Worm (Caenorhabditis elegans): ENCODE results near the gene T05A12.4.

The T05A12.4 gene

DNA sequence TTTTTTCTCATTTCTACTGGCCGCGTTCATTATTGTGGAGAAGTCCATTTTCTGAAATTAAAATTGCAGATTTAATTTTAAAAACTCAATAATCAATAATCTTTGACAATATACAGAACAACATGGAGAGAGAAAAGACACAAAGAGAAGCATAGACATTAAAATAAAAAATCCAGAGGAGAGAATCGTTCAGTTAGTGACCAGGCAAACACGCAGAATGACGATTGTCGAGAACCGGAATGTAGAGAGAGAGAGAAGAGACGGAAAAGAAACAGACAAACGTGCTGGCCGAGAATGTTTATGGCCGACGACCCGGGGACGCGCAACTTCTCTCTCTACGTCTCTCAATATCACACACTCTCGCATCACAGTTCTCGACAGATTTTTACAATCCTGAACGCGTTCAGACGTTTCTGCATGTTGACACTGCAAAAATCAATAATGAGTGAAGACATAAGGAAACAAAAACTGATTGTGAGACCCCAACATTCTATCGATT is at the start of gene T05A12.4, which contains the start of gene T05A12.3:
T05A12.4 (plus strand) TSS at position 348 of the 499 bp plus-strand sequence.
T05A12.3 (minus strand) TSS at position 51 of the 499 bp plus-strand sequence.
- TF ChIP-seq unc-62 (GFP tag; optimal IDR thresholded peaks at IDR 0.05): no peak

ce11 chrIV:6839091-6839522 is 48.6 kb upstream of the T05A12.4 start:
- no peak for TF ChIP-seq unc-62 (GFP tag; optimal IDR thresholded peaks at IDR 0.05)

DNA sequence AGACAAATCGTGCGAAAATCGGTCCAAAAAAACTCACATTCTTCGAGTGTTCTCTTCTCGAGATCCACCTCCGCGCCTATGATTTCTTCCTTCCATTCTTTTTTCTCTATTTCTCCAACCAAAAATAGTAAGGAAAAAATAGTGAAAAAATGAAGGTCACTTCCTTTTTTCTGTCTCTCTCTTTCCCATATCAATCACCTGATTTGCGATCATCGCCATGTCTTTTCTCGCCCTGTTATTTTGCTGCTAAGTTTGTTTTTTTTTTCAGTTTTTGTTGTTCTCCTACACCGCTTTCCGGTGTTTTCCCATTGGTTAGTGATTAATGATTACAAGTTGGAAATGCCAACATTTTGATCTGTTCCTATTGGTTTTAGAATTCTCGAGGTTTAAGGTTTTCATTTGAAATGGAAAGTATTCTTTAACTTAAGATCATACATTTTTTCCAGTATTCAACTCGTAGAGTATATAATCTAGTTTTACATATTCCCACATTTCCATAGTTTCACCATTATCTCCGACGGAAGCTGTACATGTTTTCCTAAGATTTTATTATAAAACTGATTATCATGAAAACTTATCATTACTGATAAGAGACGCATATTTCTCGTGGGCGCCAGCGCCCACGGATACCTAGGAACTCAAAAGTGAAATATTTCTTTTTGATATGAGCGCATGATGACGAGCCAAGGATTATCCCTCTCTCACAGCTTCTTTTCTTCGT is 46.0 kb upstream of the T05A12.4 start:
- no peak for TF ChIP-seq unc-62 (GFP tag; optimal IDR thresholded peaks at IDR 0.05)

ce11 chrIV:6842470-6843008 is 45.2 kb upstream of the T05A12.4 start, which contains the start of gene lip-1:
lip-1 (plus strand) TSS chrIV:6842958.
- TF ChIP-seq unc-62 (GFP tag; optimal IDR thresholded peaks at IDR 0.05): no peak

DNA sequence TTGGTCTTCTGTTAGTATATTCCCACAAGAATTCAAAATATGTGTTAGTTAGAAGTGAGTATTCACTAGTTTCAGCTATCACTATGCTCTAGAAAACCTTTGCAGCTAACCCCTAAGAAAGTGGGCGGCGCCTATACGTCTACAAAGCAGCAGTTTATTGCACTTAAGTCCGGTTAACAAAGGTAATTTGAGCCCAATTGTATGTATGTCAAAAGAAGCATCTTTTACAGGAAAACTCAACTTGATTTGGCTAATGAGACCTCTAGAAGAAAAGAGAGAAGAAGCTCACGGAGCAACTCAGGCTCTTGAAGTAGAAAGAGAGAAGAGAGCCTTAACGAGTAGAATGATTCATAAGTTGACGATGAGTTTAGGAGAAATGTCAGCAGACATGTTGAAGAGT is 35.0 kb upstream of the T05A12.4 start:
- TF ChIP-seq unc-62 (GFP tag; optimal IDR thresholded peaks at IDR 0.05): no peak

ce11 chrIV:6859270-6859669 is 28.5 kb upstream of the T05A12.4 start, which contains the start of gene R13H7.2:
R13H7.2 (minus strand) TSS chrIV:6859370.
- no peak for TF ChIP-seq unc-62 (GFP tag; optimal IDR thresholded peaks at IDR 0.05)

- TF ChIP-seq unc-62 (GFP tag; optimal IDR thresholded peaks at IDR 0.05): no peak
Observed at ce11 chrIV:6867791-6868190, 20.0 kb upstream of the T05A12.4 start, which contains the start of gene srx-20. srx-20 (plus strand) TSS chrIV:6868091.

ce11 chrIV:6872958-6873357 is 14.8 kb upstream of the T05A12.4 start, which contains the start of gene srx-19:
srx-19 (plus strand) TSS chrIV:6873258.
- no peak for TF ChIP-seq unc-62 (GFP tag; optimal IDR thresholded peaks at IDR 0.05)

DNA sequence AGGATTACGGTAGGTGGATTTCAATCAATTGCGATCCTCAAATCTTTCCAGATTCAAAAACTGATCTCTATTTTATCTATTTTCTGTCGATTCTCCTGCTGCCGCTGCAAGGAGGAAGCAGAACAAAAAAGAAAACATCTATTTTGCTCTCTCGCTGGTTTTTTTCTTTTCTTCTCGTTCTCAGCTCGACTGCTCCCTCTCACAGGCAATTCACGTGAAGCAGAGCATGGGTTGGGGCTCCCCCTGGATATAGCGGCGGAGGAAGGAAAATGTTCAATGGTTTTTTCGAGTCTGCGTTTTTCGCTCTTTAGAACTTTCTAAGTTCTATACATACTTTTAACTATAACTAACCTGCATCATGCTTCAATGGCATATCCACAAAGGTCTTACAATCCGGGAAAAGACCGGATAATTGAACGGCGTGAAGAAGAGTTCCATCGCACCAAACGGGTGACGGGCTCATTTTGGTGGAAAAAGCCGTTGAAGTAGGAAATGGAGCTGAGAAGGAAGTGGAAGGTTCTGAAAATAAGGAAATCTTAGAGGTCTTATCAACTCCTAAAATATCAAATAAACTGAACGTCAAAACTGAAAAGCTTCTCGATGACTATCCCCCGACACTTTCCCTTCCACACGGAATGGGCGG is 8.7 kb upstream of the T05A12.4 start:
- TF ChIP-seq unc-62 (GFP tag; optimal IDR thresholded peaks at IDR 0.05): no peak

DNA sequence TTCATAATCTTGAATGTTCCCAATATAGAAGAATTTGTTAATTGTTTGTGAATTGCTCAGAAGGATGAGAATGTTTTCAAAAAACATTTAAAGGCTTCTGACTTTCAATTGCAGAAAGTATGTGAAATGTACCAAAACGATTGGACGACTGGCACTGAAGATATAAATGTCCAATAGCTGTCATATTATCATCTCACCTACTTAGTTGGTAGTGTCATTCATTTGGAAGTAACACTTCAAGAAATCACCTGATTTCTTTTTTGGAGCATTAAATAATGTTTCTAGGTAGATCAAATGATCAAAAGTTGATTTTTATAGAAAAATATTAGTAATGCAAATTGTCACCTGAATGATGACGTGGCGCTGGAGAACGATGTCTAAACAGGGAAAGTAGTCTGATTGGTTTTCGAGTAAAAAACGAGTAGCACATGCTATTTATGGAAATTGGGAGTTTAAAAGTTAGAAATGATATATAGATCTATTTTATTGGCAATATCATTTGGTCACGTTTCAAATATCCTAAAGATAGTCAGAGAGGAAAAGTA is 8.0 kb upstream of the T05A12.4 start:
- TF ChIP-seq unc-62 (GFP tag; optimal IDR thresholded peaks at IDR 0.05): no peak

DNA sequence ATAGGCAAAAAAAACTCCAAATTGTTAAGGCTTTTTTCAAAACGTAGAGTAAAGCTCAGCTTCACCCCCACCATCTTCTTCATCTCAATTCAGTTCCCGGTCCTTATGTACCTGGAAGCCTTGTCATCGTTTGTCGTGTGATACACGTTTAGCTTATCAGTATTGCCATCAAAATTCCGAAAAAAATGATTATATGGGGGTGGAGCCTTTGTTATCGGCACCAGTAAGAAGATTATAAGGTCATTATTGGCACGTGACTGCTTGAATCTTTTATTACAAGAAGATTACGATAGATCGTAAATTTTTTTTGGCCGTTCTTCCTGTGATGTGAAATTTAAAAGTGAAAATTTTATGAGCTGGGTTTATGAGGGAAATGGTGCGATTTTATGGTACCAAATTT is 7.3 kb upstream of the T05A12.4 start:
- no peak for TF ChIP-seq unc-62 (GFP tag; optimal IDR thresholded peaks at IDR 0.05)

- no peak for TF ChIP-seq unc-62 (GFP tag; optimal IDR thresholded peaks at IDR 0.05)
Observed at ce11 chrIV:6881183-6881582, 6.6 kb upstream of the T05A12.4 start.

ce11 chrIV:6883342-6883741 is 4.4 kb upstream of the T05A12.4 start, which contains the start of gene tre-2:
tre-2 (minus strand) TSS chrIV:6883442.
- no peak for TF ChIP-seq unc-62 (GFP tag; optimal IDR thresholded peaks at IDR 0.05)

- TF ChIP-seq unc-62 (GFP tag; optimal IDR thresholded peaks at IDR 0.05): no peak
Observed at ce11 chrIV:6903575-6903974, 15.8 kb downstream of the T05A12.4 start, which contains the start of gene T22D1.5. T22D1.5 (plus strand) TSS chrIV:6903950.

DNA sequence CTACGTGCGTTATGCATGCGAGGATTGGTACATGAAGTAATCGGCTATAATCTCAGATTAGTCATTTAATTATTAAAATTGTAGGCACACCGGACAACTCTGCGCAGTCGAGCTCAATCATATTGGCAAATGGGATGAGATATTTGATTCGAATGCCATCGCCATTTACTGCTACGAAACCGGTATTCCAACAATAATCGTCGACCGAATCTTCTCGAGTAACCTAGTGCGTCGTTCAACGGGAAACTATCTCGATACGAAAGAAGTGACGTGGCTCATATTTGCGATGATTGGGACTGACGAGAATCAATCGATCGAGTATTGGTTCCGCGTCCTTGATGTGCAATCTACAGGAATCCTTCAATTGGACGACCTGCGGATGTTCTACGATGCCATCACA is 16.9 kb downstream of the T05A12.4 start:
- TF ChIP-seq unc-62 (GFP tag; optimal IDR thresholded peaks at IDR 0.05): no peak

ce11 chrIV:6905428-6905827 is 17.7 kb downstream of the T05A12.4 start:
- no peak for TF ChIP-seq unc-62 (GFP tag; optimal IDR thresholded peaks at IDR 0.05)
